Worm (Caenorhabditis elegans) whole organism, L1 larva: ENCODE data around the gene nlp-79.

Experiments
- Y116A8C.19 ChIP-seq: sonication (generic microtip); optimal IDR thresholded peaks from 2 replicates; lab custom pipeline; 2016; ENCODE audit warnings: missing compliant biosample characterization, missing genetic modification characterization, borderline replicate concordance
- blmp-1 ChIP-seq: fragments of 150-350 bp; optimal IDR thresholded peaks from 2 replicates; lab custom pipeline; 2014; ENCODE audit warnings: missing biosample characterization, missing genetic modification characterization
- ceh-63 ChIP-seq: fragments of 200-800 bp; sonication (Bioruptor generic); optimal IDR thresholded peaks from 2 replicates; lab custom pipeline; 2018; ENCODE audit warnings: mild to moderate bottlenecking, missing genetic modification characterization, missing compliant biosample characterization
- ceh-8 ChIP-seq: fragments of 200-800 bp; sonication (Bioruptor generic); optimal IDR thresholded peaks from 2 replicates; lab custom pipeline; 2018; ENCODE audit warnings: mild to moderate bottlenecking, missing genetic modification characterization, moderate library complexity, missing compliant biosample characterization
- ceh-82 ChIP-seq, 3 experiments: fragments of 150-350 bp in 1 of 3; sonication (generic microtip) in 2 of 3; optimal IDR thresholded peaks; 2 replicates each; lab custom pipeline; 2014 to 2017; ENCODE audit warnings: missing biosample characterization in 3 of 3, missing genetic modification characterization in 3 of 3
- ceh-90 ChIP-seq: sonication (generic microtip); optimal IDR thresholded peaks from 2 replicates; lab custom pipeline; 2016; ENCODE audit warnings: missing genetic modification characterization, missing compliant biosample characterization
- dpl-1 ChIP-seq, 3 experiments: fragments of 150-350 bp in 2 of 3; sonication (generic microtip) in 1 of 3; optimal IDR thresholded peaks; 2 replicates each; lab custom pipeline; 2014 to 2017; ENCODE audit warnings: missing biosample characterization in 3 of 3, missing genetic modification characterization in 3 of 3, missing genetic modification reagents in 3 of 3
- efl-1 ChIP-seq, 4 experiments: fragments of 150-350 bp; optimal IDR thresholded peaks in 3 of 4; peaks in 1 of 4; 1 replicate in 1 of 4; 2 replicates in 3 of 4; lab custom pipeline; 2014; ENCODE audit warnings: missing biosample characterization in 2 of 4, missing genetic modification characterization in 2 of 4, missing genetic modification reagents in 2 of 4
- efl-3 ChIP-seq: fragments of 200-800 bp; sonication (Bioruptor generic); optimal IDR thresholded peaks from 2 replicates; lab custom pipeline; 2018; ENCODE audit warnings: mild to moderate bottlenecking, missing genetic modification characterization, missing compliant biosample characterization
- elt-3 ChIP-seq, 6 experiments: fragments of 150-350 bp in 1 of 6; sonication (generic microtip); optimal IDR thresholded peaks; 2 replicates each; lab custom pipeline; 2017 to 2018; ENCODE audit warnings: missing biosample characterization in 6 of 6, missing genetic modification characterization in 6 of 6, inconsistent platforms in 1 of 6
- ets-5 ChIP-seq: fragments of 200-800 bp; sonication (Bioruptor generic); IDR thresholded peaks from 2 replicates; pipeline ENCODE4 v1.3.6; 2022; ENCODE audit warnings: missing genetic modification characterization, missing compliant biosample characterization
- fkh-10 ChIP-seq: sonication (generic microtip); optimal IDR thresholded peaks from 2 replicates; lab custom pipeline; 2017; ENCODE audit warnings: missing biosample characterization, missing genetic modification reagents, missing genetic modification characterization
- fos-1 ChIP-seq: fragments of 150-350 bp; optimal IDR thresholded peaks from 2 replicates; lab custom pipeline; 2014; ENCODE audit warnings: missing biosample characterization, missing genetic modification characterization
- isw-1 ChIP-seq: fragments of 200-800 bp; sonication (Bioruptor generic); IDR thresholded peaks from 2 replicates; pipeline ENCODE4 v1.3.6; 2022; ENCODE audit warnings: missing genetic modification characterization, missing compliant biosample characterization
- jun-1 ChIP-seq: fragments of 150-350 bp; optimal IDR thresholded peaks from 2 replicates; lab custom pipeline; 2014; ENCODE audit warnings: missing biosample characterization, missing genetic modification reagents, missing genetic modification characterization
- lin-14 ChIP-seq: fragments of 200-800 bp; sonication (Bioruptor generic); optimal IDR thresholded peaks from 2 replicates; lab custom pipeline; 2018; ENCODE audit warnings: mild to moderate bottlenecking, missing genetic modification characterization, moderate library complexity, missing compliant biosample characterization
- lsy-2 ChIP-seq, 2 experiments: fragments of 150-350 bp; optimal IDR thresholded peaks; 2 replicates each; lab custom pipeline; 2014; ENCODE audit warnings: missing biosample characterization in 2 of 2, missing genetic modification characterization in 2 of 2
- mab-9 ChIP-seq: fragments of 200-800 bp; sonication (Bioruptor generic); IDR thresholded peaks from 2 replicates; pipeline ENCODE4 v1.3.6; 2022; ENCODE audit warnings: missing genetic modification reagents, missing genetic modification characterization, missing compliant biosample characterization
- mdl-1 ChIP-seq, 2 experiments: fragments of 150-350 bp; optimal IDR thresholded peaks; 2 replicates each; lab custom pipeline; 2014 to 2017; ENCODE audit warnings: missing biosample characterization in 2 of 2, missing genetic modification characterization in 2 of 2, inconsistent platforms in 1 of 2
- mep-1 ChIP-seq: fragments of 150-350 bp; optimal IDR thresholded peaks from 2 replicates; lab custom pipeline; 2014; ENCODE audit warnings: missing biosample characterization, missing genetic modification characterization
- nhr-19 ChIP-seq: fragments of 200-800 bp; sonication (Bioruptor generic); conservative IDR thresholded peaks from 2 replicates; pipeline ENCODE4 v1.3.6; 2022; ENCODE audit warnings: missing genetic modification characterization, missing compliant biosample characterization
- nhr-71 ChIP-seq: sonication (generic microtip); optimal IDR thresholded peaks from 2 replicates; lab custom pipeline; 2016; ENCODE audit warnings: mild to moderate bottlenecking, missing genetic modification characterization, moderate library complexity, missing compliant biosample characterization
- nhr-77 ChIP-seq: fragments of 150-350 bp; optimal IDR thresholded peaks from 2 replicates; lab custom pipeline; 2014; ENCODE audit warnings: missing biosample characterization, missing genetic modification characterization
- nhr-84 ChIP-seq: sonication (generic microtip); optimal IDR thresholded peaks from 2 replicates; lab custom pipeline; 2017; ENCODE audit warnings: missing biosample characterization, missing genetic modification characterization
- nhr-85 ChIP-seq: sonication (generic microtip); peaks from one replicate; lab custom pipeline; 2016; ENCODE audit warnings: missing genetic modification characterization, inconsistent platforms, missing compliant biosample characterization
- pag-3 ChIP-seq: sonication (generic microtip); optimal IDR thresholded peaks from 2 replicates; lab custom pipeline; 2017; ENCODE audit warnings: missing genetic modification characterization, mild to moderate bottlenecking, missing compliant biosample characterization, antibody characterized with exemption, borderline replicate concordance; ENCODE audit not compliant: insufficient read depth
- pax-3 ChIP-seq: fragments of 200-800 bp; sonication (Bioruptor generic); optimal IDR thresholded peaks from 2 replicates; lab custom pipeline; 2018; ENCODE audit warnings: mild to moderate bottlenecking, missing genetic modification characterization, moderate library complexity, missing compliant biosample characterization
- pqm-1 ChIP-seq: sonication (generic microtip); optimal IDR thresholded peaks from 3 replicates; lab custom pipeline; 2017; ENCODE audit warnings: missing biosample characterization, missing genetic modification characterization
- skn-1 ChIP-seq: fragments of 150-350 bp; optimal IDR thresholded peaks from 2 replicates; lab custom pipeline; 2014; ENCODE audit warnings: missing biosample characterization, missing genetic modification characterization
- unc-98 ChIP-seq: fragments of 200-800 bp; sonication (Bioruptor generic); IDR thresholded peaks from 2 replicates; pipeline ENCODE4 v1.3.6; 2022; ENCODE audit warnings: missing genetic modification characterization, missing compliant biosample characterization
- xbp-1 ChIP-seq: sonication (generic microtip); optimal IDR thresholded peaks from 2 replicates; lab custom pipeline; 2016; ENCODE audit warnings: missing genetic modification characterization, missing compliant biosample characterization
- zag-1 ChIP-seq: fragments of 150-350 bp; optimal IDR thresholded peaks from 2 replicates; lab custom pipeline; 2014; ENCODE audit warnings: missing biosample characterization, missing genetic modification characterization
- ztf-11 ChIP-seq, 2 experiments: sonication (generic microtip); optimal IDR thresholded peaks; 2 replicates each; lab custom pipeline; 2016 to 2017; ENCODE audit warnings: missing genetic modification characterization in 2 of 2, missing biosample characterization in 1 of 2, missing compliant biosample characterization in 1 of 2

The nlp-79 gene

ce11 chrIV:13110876-13111275, 38.5 kb upstream of the nlp-79 start (continued):
- TF ChIP-seq fkh-10 (GFP tag; lab: Kevin White, UChicago) = no peak

ce11 chrIV:13112982-13113381, 36.4 kb upstream of the nlp-79 start, which contains the start of gene best-2:
TSS of gene best-2 (minus strand) at chrIV:13113082.
- no peak for TF ChIP-seq pax-3 (tag; lab: Kevin White, UChicago)
- no peak for TF ChIP-seq skn-1
- no peak for TF ChIP-seq mdl-1 (tag; optimal IDR thresholded peaks at IDR 0.05; lab: Kevin White, UChicago)
- no peak for TF ChIP-seq nhr-71 (tag; lab: Kevin White, UChicago)
- no peak for TF ChIP-seq mab-9
- no peak for TF ChIP-seq dpl-1 (GFP tag; optimal IDR thresholded peaks at IDR 0.05; lab: Kevin White, UChicago)
- TF ChIP-seq elt-3 (tag; optimal IDR thresholded peaks at IDR 0.05; lab: Kevin White, UChicago) = no peak
- TF ChIP-seq fos-1 = no peak
- TF ChIP-seq nhr-84 (tag; lab: Kevin White, UChicago) = no peak
- TF ChIP-seq nhr-19 (GFP tag; lab: Robert Waterston, UW) = no peak
- TF ChIP-seq xbp-1 (tag; lab: Kevin White, UChicago) = no peak
- no peak for TF ChIP-seq efl-3
- TF ChIP-seq mep-1 (tag; lab: Kevin White, UChicago) = no peak
- no peak for TF ChIP-seq ceh-8
- TF ChIP-seq, all 84 proteins: peak for 0

ce11 chrIV:13116679-13117078, 32.7 kb upstream of the nlp-79 start:
- no peak for TF ChIP-seq lin-14
- TF ChIP-seq ceh-63 (GFP tag; lab: Kevin White, UChicago) = no peak
- no peak for TF ChIP-seq mab-9
- TF ChIP-seq ceh-82 (tag; optimal IDR thresholded peaks at IDR 0.05; lab: Kevin White, UChicago) = no peak
- TF ChIP-seq blmp-1 (tag; lab: Kevin White, UChicago) = peak; percentile 87
- TF ChIP-seq pag-3 = no peak
- no peak for TF ChIP-seq Y116A8C.19

- TF ChIP-seq unc-98 (no peak), lsy-2 (tag; optimal IDR thresholded peaks at IDR 0.05; lab: Kevin White, UChicago) (peak in 1 of 2 experiments; percentile 8), lin-14 (peak; percentile 27), mab-9 (0 out of 2 replicates have a peak, but pooled peaks have one; percentile 26)
- TF ChIP-seq, all 84 proteins: peak for 3
Observed at ce11 chrIV:13118794-13119193, 30.6 kb upstream of the nlp-79 start, which contains the start of gene unc-30. TSS of gene unc-30 (plus strand) at chrIV:13118977.

DNA sequence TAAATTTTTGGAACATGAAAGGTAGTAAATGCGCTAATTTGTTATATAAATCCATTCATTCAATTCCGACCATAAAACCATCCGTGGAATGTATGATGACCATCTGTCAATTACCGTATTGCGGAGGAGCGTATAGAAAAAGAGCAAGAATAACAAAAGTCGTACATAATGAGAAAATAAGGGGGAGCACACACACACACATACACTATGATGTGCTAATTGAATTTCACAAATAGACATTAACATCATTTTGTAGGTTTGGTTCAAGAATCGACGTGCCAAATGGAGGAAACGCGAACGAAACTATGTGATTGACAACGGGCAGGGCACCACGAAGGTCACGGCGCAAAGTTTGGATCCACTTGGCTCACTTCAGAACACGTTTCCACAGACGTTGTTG, 28.0 kb upstream of the nlp-79 start:
- no peak for TF ChIP-seq mdl-1 (tag; optimal IDR thresholded peaks at IDR 0.05; lab: Kevin White, UChicago)
- no peak for TF ChIP-seq isw-1 (GFP tag; lab: Robert Waterston, UW)
- no peak for TF ChIP-seq efl-1 (optimal IDR thresholded peaks at IDR 0.05; lab: Kevin White, UChicago)
- TF ChIP-seq efl-1 (GFP tag; optimal IDR thresholded peaks at IDR 0.05 in 1 of 2; lab: Kevin White, UChicago) = no peak
- no peak for TF ChIP-seq nhr-77
- no peak for TF ChIP-seq pax-3 (tag; lab: Kevin White, UChicago)
- no peak for TF ChIP-seq skn-1
- no peak for TF ChIP-seq pqm-1 (tag; lab: Kevin White, UChicago)
- TF ChIP-seq lsy-2 (tag; optimal IDR thresholded peaks at IDR 0.05; lab: Kevin White, UChicago) = no peak
- no peak for TF ChIP-seq zag-1 (tag; lab: Kevin White, UChicago)
- no peak for TF ChIP-seq ceh-90 (tag; lab: Kevin White, UChicago)
- TF ChIP-seq ets-5 = no peak
- no peak for TF ChIP-seq nhr-85 (tag; lab: Kevin White, UChicago)
- TF ChIP-seq ztf-11 (tag; optimal IDR thresholded peaks at IDR 0.05; lab: Kevin White, UChicago) = no peak
- TF ChIP-seq dpl-1 (GFP tag; optimal IDR thresholded peaks at IDR 0.05; lab: Kevin White, UChicago) = no peak
- no peak for TF ChIP-seq Y116A8C.19
- TF ChIP-seq jun-1 (tag; lab: Kevin White, UChicago) = no peak
